Fruit fly (Drosophila melanogaster): ENCODE data around the gene dop.

Gene dop

dm6 chr3L:15580487-15580886, 14.7 kb downstream of the dop start, which contains the start of the genes mrn and CG12301 (continued):
- TF ChIP-seq Sry-β (GFP tag; optimal IDR thresholded peaks at IDR 0.05) (no peak), grau (tag; optimal IDR thresholded peaks at IDR 0.05) (no peak), CG11695 (GFP tag; IDR thresholded peaks at IDR 0.05) (peak; percentile 75), CG1792 (GFP tag; optimal IDR thresholded peaks at IDR 0.05) (peak; percentile 3), Six4 (GFP tag; optimal IDR thresholded peaks at IDR 0.05) (peak; percentile 64), Ssrp (tag; optimal IDR thresholded peaks at IDR 0.05) (peak; percentile 62), CG12104 (GFP tag; optimal IDR thresholded peaks at IDR 0.05) (peak; percentile 70), CG2889 (GFP tag; IDR thresholded peaks at IDR 0.05) (peak; percentile 50; the same call in 1 of the 3 replicates), gcm2 (GFP tag; optimal IDR thresholded peaks at IDR 0.05) (peak; percentile 49), wek (GFP tag; optimal IDR thresholded peaks at IDR 0.05) (peak; percentile 84), sim (GFP tag; IDR thresholded peaks at IDR 0.05) (peak; percentile 46; the same call in 1 of the 2 replicates), CG14050 (GFP tag; IDR thresholded peaks at IDR 0.05) (peak; percentile 56; the same call in 2 of the 3 replicates), Gsc (GFP tag; IDR thresholded peaks at IDR 0.05) (peak; percentile 60; the same call in 1 of the 2 replicates), CG17802 (tag; optimal IDR thresholded peaks at IDR 0.05) (peak; percentile 51), CG3838 (GFP tag; optimal IDR thresholded peaks at IDR 0.05) (peak; percentile 47), Eip74EF (GFP tag; optimal IDR thresholded peaks at IDR 0.05) (no peak), Lim3 (GFP tag; IDR thresholded peaks at IDR 0.05) (no peak), CG10654 (GFP tag; optimal IDR thresholded peaks at IDR 0.05) (peak; percentile 72), CG7357 (GFP tag; IDR thresholded peaks at IDR 0.05) (peak; percentile 86), CrebB (tag; optimal IDR thresholded peaks at IDR 0.05) (peak; percentile 35), sna (GFP tag; IDR thresholded peaks at IDR 0.05; ENCODE audit: partially characterized antibody) (peak; percentile 96), CG6683 (GFP tag; optimal IDR thresholded peaks at IDR 0.05) (peak; percentile 43), tup (GFP tag; optimal IDR thresholded peaks at IDR 0.05) (peak; percentile 49), vfl (GFP tag; optimal IDR thresholded peaks at IDR 0.05) (peak; percentile 79), CG10565 (GFP tag; optimal IDR thresholded peaks at IDR 0.05) (no peak), CG7786 (GFP tag; optimal IDR thresholded peaks at IDR 0.05) (peak; percentile 44), CG3407 (GFP tag; optimal IDR thresholded peaks at IDR 0.05) (no peak), CG33557 (GFP tag; optimal IDR thresholded peaks at IDR 0.05) (peak; percentile 39), CG12219 (GFP tag; optimal IDR thresholded peaks at IDR 0.05) (no peak), vvl (GFP tag; IDR thresholded peaks at IDR 0.05) (peak; percentile 93), aop (GFP tag; IDR thresholded peaks at IDR 0.05) (no peak), fd96Cb (tag; optimal IDR thresholded peaks at IDR 0.05) (peak; percentile 52), CG9215 (GFP tag; IDR thresholded peaks at IDR 0.05) (peak; percentile 91), MTF-1 (GFP tag; optimal IDR thresholded peaks at IDR 0.05; ENCODE audit: borderline replicate concordance) (no peak), Doc2 (GFP tag; IDR thresholded peaks at IDR 0.05) (peak; percentile 85), Scr (GFP tag; IDR thresholded peaks at IDR 0.05; ENCODE audit: partially characterized antibody) (peak; percentile 95), CG3847 (GFP tag; IDR thresholded peaks at IDR 0.05) (peak; percentile 85), Drgx (GFP tag; IDR thresholded peaks at IDR 0.05) (peak; percentile 92), dm (GFP tag; optimal IDR thresholded peaks at IDR 0.05) (peak; percentile 88), p53 (GFP tag; optimal IDR thresholded peaks at IDR 0.05) (no peak), CG18476 (GFP tag; optimal IDR thresholded peaks at IDR 0.05) (peak; percentile 35), CG6654 (GFP tag; optimal IDR thresholded peaks at IDR 0.05) (peak; percentile 14), NK7.1 (GFP tag; optimal IDR thresholded peaks at IDR 0.05) (peak; percentile 55), GATAe (GFP tag; conservative IDR thresholded peaks at IDR 0.05) (peak; percentile 81), Hr39 (optimal IDR thresholded peaks at IDR 0.05) (no peak), wdn (GFP tag; IDR thresholded peaks at IDR 0.05) (peak; percentile 68), slou (GFP tag; optimal IDR thresholded peaks at IDR 0.05) (peak; percentile 79), CG5953 (GFP tag; IDR thresholded peaks at IDR 0.05) (0 out of 2 replicates have a peak, but pooled peaks have one; percentile 31), ato (GFP tag; IDR thresholded peaks at IDR 0.05; ENCODE audit: partially characterized antibody) (peak; percentile 66), CG12155 (GFP tag; optimal IDR thresholded peaks at IDR 0.05) (peak; percentile 82), CG10321 (GFP tag; IDR thresholded peaks at IDR 0.05) (no peak)

All from whole organism, embryonic.